ENCODE assay signal across 2 fruit fly cellular contexts in genomic region chr3R:27605534-27606250, dm6.
A peak's percentile ranks its signal among the peaks of the same experiment; 100 is the strongest.
TF ChIP-seq lines count a peak whose summit lies in the region.

No protein-coding gene starts in this region.

TF ChIP-seq in whole organism, embryonic, 481 proteins besides CTCF, POLR2A, EP300 and RAD21 (continued from another document and continues in another):
- peak; percentile 68 for TF ChIP-seq grn (GFP tag; optimal IDR thresholded peaks at IDR 0.05; lab: Kevin White, UChicago)
- TF ChIP-seq CG6175 (GFP tag; IDR thresholded peaks at IDR 0.05; lab: Robert Waterston, UW) = peak; percentile 12; the same call in 1 of the 3 replicates
- TF ChIP-seq Max (GFP tag; optimal IDR thresholded peaks at IDR 0.05; lab: Kevin White, UChicago) = peak; percentile 3
- no peak for TF ChIP-seq CG1024 (GFP tag; IDR thresholded peaks at IDR 0.05; lab: Robert Waterston, UW)
- TF ChIP-seq CG43689 (GFP tag; IDR thresholded peaks at IDR 0.05; lab: Robert Waterston, UW) = no peak
- peak; percentile 32 for TF ChIP-seq CG3281 (GFP tag; optimal IDR thresholded peaks at IDR 0.05; lab: Kevin White, UChicago)
- TF ChIP-seq CG2889 (GFP tag; IDR thresholded peaks at IDR 0.05; lab: Robert Waterston, UW) = no peak
- no peak for TF ChIP-seq CG42726 (GFP tag; IDR thresholded peaks at IDR 0.05; lab: Robert Waterston, UW; ENCODE audit: partially characterized antibody)
- peak; percentile 5 for TF ChIP-seq gcm (GFP tag; optimal IDR thresholded peaks at IDR 0.05; lab: Kevin White, UChicago)
- TF ChIP-seq CkIIα-i1 (GFP tag; IDR thresholded peaks at IDR 0.05; lab: Robert Waterston, UW) = no peak
- peak; percentile 38 for TF ChIP-seq CG12071 (GFP tag; optimal IDR thresholded peaks at IDR 0.05; lab: Kevin White, UChicago)
- no peak for TF ChIP-seq ind (GFP tag; optimal IDR thresholded peaks at IDR 0.05; lab: Kevin White, UChicago)
- TF ChIP-seq sna (GFP tag; IDR thresholded peaks at IDR 0.05; lab: Robert Waterston, UW; ENCODE audit: partially characterized antibody) = 0 out of 2 replicates have a peak, but pooled peaks have one; percentile 40
- TF ChIP-seq CG9932 (GFP tag; IDR thresholded peaks at IDR 0.05; lab: Robert Waterston, UW) = no peak
- no peak for TF ChIP-seq psq (GFP tag; optimal IDR thresholded peaks at IDR 0.05; lab: Kevin White, UChicago)
- TF ChIP-seq CG11696 (GFP tag; IDR thresholded peaks at IDR 0.05; lab: Robert Waterston, UW) = no peak
- TF ChIP-seq exex (tag; optimal IDR thresholded peaks at IDR 0.05; lab: Kevin White, UChicago) = peak; percentile 78
- TF ChIP-seq Meics (GFP tag; optimal IDR thresholded peaks at IDR 0.05; lab: Kevin White, UChicago) = peak; percentile 7
- no peak for TF ChIP-seq stc (GFP tag; IDR thresholded peaks at IDR 0.05; lab: Robert Waterston, UW)
- TF ChIP-seq ham (GFP tag; IDR thresholded peaks at IDR 0.05; lab: Robert Waterston, UW) = no peak
- TF ChIP-seq nerfin-2 (GFP tag; IDR thresholded peaks at IDR 0.05; lab: Robert Waterston, UW; ENCODE audit: partially characterized antibody) = no peak
- no peak for TF ChIP-seq CG9797 (GFP tag; optimal IDR thresholded peaks at IDR 0.05; lab: Kevin White, UChicago)
- no peak for TF ChIP-seq tll (GFP tag; optimal IDR thresholded peaks at IDR 0.05; lab: Kevin White, UChicago)
- no peak for TF ChIP-seq gro (GFP tag; optimal IDR thresholded peaks at IDR 0.05; lab: Kevin White, UChicago)
- TF ChIP-seq Ada2b (GFP tag; IDR thresholded peaks at IDR 0.05; lab: Robert Waterston, UW) = no peak
- TF ChIP-seq CG4424 (GFP tag; optimal IDR thresholded peaks at IDR 0.05; lab: Kevin White, UChicago) = no peak
- no peak for TF ChIP-seq tgo (GFP tag; IDR thresholded peaks at IDR 0.05; lab: Robert Waterston, UW)
- TF ChIP-seq Pdp1 (GFP tag; optimal IDR thresholded peaks at IDR 0.05; lab: Kevin White, UChicago) = peak in 1 of 2 experiments; percentile 36
- TF ChIP-seq cwo (GFP tag; optimal IDR thresholded peaks at IDR 0.05; lab: Kevin White, UChicago) = peak; percentile 48
- no peak for TF ChIP-seq H2.0 (GFP tag; IDR thresholded peaks at IDR 0.05; lab: Robert Waterston, UW)
- TF ChIP-seq CG11093 (GFP tag; IDR thresholded peaks at IDR 0.05; lab: Robert Waterston, UW) = no peak
- TF ChIP-seq gfzf (GFP tag; optimal IDR thresholded peaks at IDR 0.05; lab: Kevin White, UChicago) = no peak
- TF ChIP-seq CG7556 (GFP tag; optimal IDR thresholded peaks at IDR 0.05; lab: Kevin White, UChicago) = no peak
- TF ChIP-seq CG6765 (GFP tag; optimal IDR thresholded peaks at IDR 0.05; lab: Kevin White, UChicago) = peak; percentile 26
- no peak for TF ChIP-seq br (optimal IDR thresholded peaks at IDR 0.05; lab: Kevin White, UChicago)
- TF ChIP-seq Ptx1 (GFP tag; IDR thresholded peaks at IDR 0.05; lab: Robert Waterston, UW) = no peak
- TF ChIP-seq en (GFP tag; optimal IDR thresholded peaks at IDR 0.05; lab: Kevin White, UChicago) = no peak
- peak; percentile 79 for TF ChIP-seq sens (GFP tag; lab: Kevin White, UChicago)
- TF ChIP-seq CG4854 (GFP tag; optimal IDR thresholded peaks at IDR 0.05; lab: Kevin White, UChicago) = no peak
- peak; percentile 81 for TF ChIP-seq sug (tag; optimal IDR thresholded peaks at IDR 0.05; lab: Kevin White, UChicago)
- TF ChIP-seq CG13296 (GFP tag; optimal IDR thresholded peaks at IDR 0.05; lab: Kevin White, UChicago) = peak; percentile 33
- no peak for TF ChIP-seq Xbp1 (GFP tag; optimal IDR thresholded peaks at IDR 0.05; lab: Kevin White, UChicago)
- TF ChIP-seq CG10979 (tag; optimal IDR thresholded peaks at IDR 0.05; lab: Kevin White, UChicago) = no peak
- peak; percentile 83 for TF ChIP-seq grau (tag; optimal IDR thresholded peaks at IDR 0.05; lab: Kevin White, UChicago)
- TF ChIP-seq MESR4 (GFP tag; optimal IDR thresholded peaks at IDR 0.05; lab: Kevin White, UChicago) = no peak
- TF ChIP-seq Nf-YA (GFP tag; IDR thresholded peaks at IDR 0.05; lab: Robert Waterston, UW) = no peak
- TF ChIP-seq lilli (GFP tag; optimal IDR thresholded peaks at IDR 0.05; lab: Kevin White, UChicago) = no peak
- no peak for TF ChIP-seq HLH4C (GFP tag; IDR thresholded peaks at IDR 0.05; lab: Robert Waterston, UW; ENCODE audit: partially characterized antibody)
- no peak for TF ChIP-seq jing (GFP tag; optimal IDR thresholded peaks at IDR 0.05; lab: Kevin White, UChicago)
- no peak for TF ChIP-seq onecut (GFP tag; IDR thresholded peaks at IDR 0.05; lab: Robert Waterston, UW)
- TF ChIP-seq bsh (GFP tag; optimal IDR thresholded peaks at IDR 0.05; lab: Kevin White, UChicago) = peak in 1 of 2 experiments; percentile 9
- no peak for TF ChIP-seq H15 (GFP tag; IDR thresholded peaks at IDR 0.05; lab: Robert Waterston, UW)
- TF ChIP-seq odd (GFP tag; optimal IDR thresholded peaks at IDR 0.05; lab: Kevin White, UChicago) = peak; percentile 26
- TF ChIP-seq CG1603 (tag; optimal IDR thresholded peaks at IDR 0.05; lab: Kevin White, UChicago) = no peak
- no peak for TF ChIP-seq slbo (GFP tag; IDR thresholded peaks at IDR 0.05; lab: Robert Waterston, UW)
- no peak for TF ChIP-seq al (GFP tag; IDR thresholded peaks at IDR 0.05; lab: Robert Waterston, UW)
- TF ChIP-seq Hsf (GFP tag; optimal IDR thresholded peaks at IDR 0.05; lab: Kevin White, UChicago) = no peak
- no peak for TF ChIP-seq MBD-R2 (GFP tag; IDR thresholded peaks at IDR 0.05; lab: Robert Waterston, UW)
- no peak for TF ChIP-seq Blimp-1 (GFP tag; optimal IDR thresholded peaks at IDR 0.05; lab: Kevin White, UChicago)
- TF ChIP-seq pnt (GFP tag; optimal IDR thresholded peaks at IDR 0.05; lab: Kevin White, UChicago) = no peak
- no peak for TF ChIP-seq C15 (GFP tag; IDR thresholded peaks at IDR 0.05; lab: Robert Waterston, UW)
- TF ChIP-seq ab (GFP tag; optimal IDR thresholded peaks at IDR 0.05; lab: Kevin White, UChicago) = no peak
- TF ChIP-seq CG8281 (tag; optimal IDR thresholded peaks at IDR 0.05; lab: Kevin White, UChicago) = no peak
- no peak for TF ChIP-seq CG12391 (tag; optimal IDR thresholded peaks at IDR 0.05; lab: Kevin White, UChicago)
- no peak for TF ChIP-seq CG7928 (GFP tag; optimal IDR thresholded peaks at IDR 0.05; lab: Kevin White, UChicago)
- TF ChIP-seq CG6791 (GFP tag; IDR thresholded peaks at IDR 0.05; lab: Robert Waterston, UW; ENCODE audit: partially characterized antibody) = no peak
- no peak for TF ChIP-seq HLH3B (GFP tag; IDR thresholded peaks at IDR 0.05; lab: Robert Waterston, UW)
- no peak for TF ChIP-seq CG14667 (GFP tag; IDR thresholded peaks at IDR 0.05; lab: Robert Waterston, UW)
- peak; percentile 5 for TF ChIP-seq CG9817 (tag; optimal IDR thresholded peaks at IDR 0.05; lab: Kevin White, UChicago)

TF ChIP-seq in whole organism, prepupa, 60 proteins besides CTCF, POLR2A, EP300 and RAD21 (continued from another document):
- no peak for TF ChIP-seq Sox14 (GFP tag; optimal IDR thresholded peaks at IDR 0.05; lab: Kevin White, UChicago)
- TF ChIP-seq topi (GFP tag; optimal IDR thresholded peaks at IDR 0.05; lab: Kevin White, UChicago) = no peak
- TF ChIP-seq esn (GFP tag; optimal IDR thresholded peaks at IDR 0.05; lab: Kevin White, UChicago) = no peak
- no peak for TF ChIP-seq CG6276 (GFP tag; optimal IDR thresholded peaks at IDR 0.05; lab: Kevin White, UChicago)
- TF ChIP-seq OdsH (GFP tag; optimal IDR thresholded peaks at IDR 0.05; lab: Kevin White, UChicago) = no peak
- peak; percentile 73 for TF ChIP-seq Eip78C (GFP tag; lab: Kevin White, UChicago)
- TF ChIP-seq lz (GFP tag; optimal IDR thresholded peaks at IDR 0.05; lab: Kevin White, UChicago) = no peak
- TF ChIP-seq CG16779 (tag; optimal IDR thresholded peaks at IDR 0.05; lab: Kevin White, UChicago) = no peak
- TF ChIP-seq CG1621 (tag; optimal IDR thresholded peaks at IDR 0.05; lab: Kevin White, UChicago) = no peak
- no peak for TF ChIP-seq CG3919 (GFP tag; optimal IDR thresholded peaks at IDR 0.05; lab: Kevin White, UChicago)
- TF ChIP-seq CG34406 (GFP tag; optimal IDR thresholded peaks at IDR 0.05; lab: Kevin White, UChicago) = no peak
- no peak for TF ChIP-seq CG32006 (GFP tag; optimal IDR thresholded peaks at IDR 0.05; lab: Kevin White, UChicago)
- peak; percentile 22; the same call in 1 of the 3 replicates for TF ChIP-seq CG6163 (GFP tag; IDR thresholded peaks at IDR 0.05; lab: Robert Waterston, UW)
- TF ChIP-seq Eip93F (GFP tag; optimal IDR thresholded peaks at IDR 0.05; lab: Kevin White, UChicago) = no peak
- TF ChIP-seq Hr39 (GFP tag; optimal IDR thresholded peaks at IDR 0.05; lab: Kevin White, UChicago) = no peak
- TF ChIP-seq Gug (GFP tag; IDR thresholded peaks at IDR 0.05; lab: Robert Waterston, UW) = no peak
- no peak for TF ChIP-seq CG6792 (GFP tag; optimal IDR thresholded peaks at IDR 0.05; lab: Kevin White, UChicago)
